Worm (Caenorhabditis elegans): ENCODE measurements around the gene vha-8.

DNA sequence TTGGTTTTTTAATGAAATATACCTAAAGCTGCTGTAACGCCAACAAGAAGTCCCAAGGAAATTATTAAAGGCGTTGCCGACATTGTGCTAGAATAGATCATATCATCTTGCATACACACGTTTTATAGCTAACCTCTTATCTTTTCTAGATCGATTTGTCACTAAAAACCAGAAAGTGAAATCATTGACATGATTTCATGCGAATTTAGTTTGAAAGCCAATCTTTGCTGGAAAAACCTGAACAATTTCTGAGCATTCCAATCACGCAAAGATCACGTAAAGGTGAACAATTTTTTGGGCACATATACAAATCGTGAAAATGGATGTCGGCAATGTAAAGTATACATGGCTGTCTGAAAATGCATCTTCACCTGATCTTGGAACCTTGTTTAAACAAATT lies 31.5 kb downstream of the vha-8 start, which contains the start of gene C17H12.6:
- TF ChIP-seq hlh-8 (tag; optimal IDR thresholded peaks at IDR 0.05), result no peak
- no peak for TF ChIP-seq pqm-1 (tag; optimal IDR thresholded peaks at IDR 0.05)
- TF ChIP-seq Y22D7AL.16 (tag; optimal IDR thresholded peaks at IDR 0.05), result no peak
- TF ChIP-seq hlh-30 (tag; optimal IDR thresholded peaks at IDR 0.05; ENCODE audit: insufficient read depth), result no peak
- TF ChIP-seq sox-4 (tag; optimal IDR thresholded peaks at IDR 0.05), result no peak
- TF ChIP-seq unc-55 (GFP tag; optimal IDR thresholded peaks at IDR 0.05), result no peak
